Fruit fly (Drosophila melanogaster): ENCODE measurements around the gene Pde9.

DNA sequence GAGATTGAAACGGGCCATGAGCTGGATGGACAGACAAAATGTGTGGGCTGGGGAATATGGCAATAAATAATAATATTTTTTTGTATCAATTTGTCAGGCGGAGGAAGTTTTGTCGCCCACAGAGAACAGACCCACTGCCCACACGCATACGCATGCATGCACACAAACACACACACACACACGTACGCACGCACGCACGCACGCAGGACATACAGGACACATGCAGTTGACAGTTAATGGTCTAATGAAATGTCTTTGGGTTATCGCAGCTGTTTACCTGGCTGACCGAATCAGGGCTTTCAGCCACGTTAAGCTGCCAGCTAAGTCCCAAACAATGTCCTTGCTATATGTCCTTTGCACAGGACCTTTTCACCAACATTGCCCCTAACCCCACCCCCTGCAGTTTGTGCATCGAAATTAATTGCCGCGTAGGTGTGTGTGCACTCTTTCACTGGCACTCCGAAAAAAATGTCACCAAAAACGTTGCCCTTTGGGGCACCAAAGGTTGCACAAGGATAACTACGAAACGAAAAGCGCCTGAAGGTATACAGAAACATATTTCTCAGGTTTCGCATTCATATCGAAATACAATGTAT, 55.2 kb downstream of the Pde9 start:
- TF ChIP-seq usp (GFP tag; optimal IDR thresholded peaks at IDR 0.05), result no peak
- TF ChIP-seq EcR (GFP tag; optimal IDR thresholded peaks at IDR 0.05), result no peak
